Worm (Caenorhabditis elegans) whole organism, L4/young adult: ENCODE data around the gene C50H11.8.

Source experiments
- W03F9.2 ChIP-seq: fragments of 150-350 bp; optimal IDR thresholded peaks from 2 replicates; lab custom pipeline; 2014; ENCODE audit warnings: missing biosample characterization, missing genetic modification characterization
- dao-5 ChIP-seq: sonication (generic microtip); optimal IDR thresholded peaks from 2 replicates; lab custom pipeline; 2016; ENCODE audit warnings: missing genotype, missing genetic modification characterization, moderate library complexity, missing compliant biosample characterization
- him-1 ChIP-seq: sonication (generic microtip); optimal IDR thresholded peaks from 2 replicates; lab custom pipeline; 2016; ENCODE audit warnings: missing genotype, missing genetic modification reagents, missing genetic modification characterization, missing compliant biosample characterization

Gene C50H11.8

DNA sequence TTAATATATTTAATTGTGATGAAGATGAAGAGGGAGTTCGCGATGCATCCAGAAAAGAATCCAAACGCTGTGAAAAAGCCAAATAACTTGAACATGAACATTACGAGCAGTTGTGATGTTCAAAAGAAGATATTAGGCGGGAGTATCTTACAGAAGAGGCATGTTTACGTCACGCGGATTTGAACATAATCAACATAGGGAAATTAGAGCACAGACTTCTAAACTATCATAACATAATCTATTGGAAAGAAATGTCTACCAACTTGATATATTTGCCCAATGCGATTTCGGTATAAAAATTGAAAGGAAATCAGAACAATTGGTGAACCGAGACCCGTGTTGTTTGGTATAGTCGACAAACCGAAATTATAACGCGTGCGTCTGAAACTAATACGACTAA, 49.8 kb downstream of the C50H11.8 start, which contains the start of gene str-66:
TSS of gene str-66 (minus strand) at position 101 of the 400 bp plus-strand sequence.
- no peak for TF ChIP-seq W03F9.2
- no peak for TF ChIP-seq dao-5 (tag; lab: Kevin White, UChicago)
- no peak for TF ChIP-seq him-1 (tag; lab: Kevin White, UChicago)
